Worm (Caenorhabditis elegans): Measurements from ENCODE around the gene Y67D8C.7.

DNA sequence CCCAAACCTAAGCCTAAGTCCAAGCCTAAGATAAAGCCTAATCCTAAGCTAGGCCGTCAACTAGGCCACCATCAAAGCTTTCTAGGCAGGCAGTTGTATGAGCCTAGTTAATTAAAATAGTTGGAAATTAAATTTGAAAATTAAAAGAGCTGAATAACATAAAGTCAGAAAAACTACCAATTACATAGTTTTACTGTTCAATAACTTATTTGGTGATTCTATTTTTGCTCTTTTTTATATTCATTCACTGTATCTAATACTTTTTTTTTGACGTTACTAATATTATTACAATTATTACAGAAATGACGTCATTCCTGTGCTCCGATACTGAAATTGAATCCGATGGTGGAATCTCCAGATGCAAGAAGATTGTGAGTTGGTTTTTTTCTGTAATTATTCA, 47.3 kb downstream of the Y67D8C.7 start, which contains the start of gene lin-22:
- TF ChIP-seq ama-1 (optimal IDR thresholded peaks at IDR 0.05): no peak
- no peak for TF ChIP-seq flt-1 (GFP tag; IDR thresholded peaks at IDR 0.05)
- TF ChIP-seq aly-1 (tag; optimal IDR thresholded peaks at IDR 0.05): no peak
- no peak for TF ChIP-seq B0310.2 (tag; optimal IDR thresholded peaks at IDR 0.05)
- no peak for TF ChIP-seq ceh-13 (GFP tag; optimal IDR thresholded peaks at IDR 0.05)
- no peak for TF ChIP-seq hnd-1 (tag; optimal IDR thresholded peaks at IDR 0.05)
- TF ChIP-seq pes-1 (GFP tag; IDR thresholded peaks at IDR 0.05): no peak
